Worm (Caenorhabditis elegans): ENCODE results near the gene B0393.4.
"Not testable (repeated sequence)": the region's sequence is repeated elsewhere in the genome, so short reads cannot be mapped to it uniquely, and the experiment has no call there.

ce11 chrIII:4785131-4785530 lies 21.7 kb upstream of the B0393.4 start, which contains the start of gene enu-3.2:
- not testable (repeated sequence) for TF ChIP-seq hrde-1 (tag; optimal IDR thresholded peaks at IDR 0.05; ENCODE audit: borderline replicate concordance); ama-1 (optimal IDR thresholded peaks at IDR 0.05); ama-1 (GFP tag; optimal IDR thresholded peaks at IDR 0.05); pha-4 (tag; optimal IDR thresholded peaks at IDR 0.05)

All from whole organism, young adult.